Worm (Caenorhabditis elegans) whole organism, L4 larva: ENCODE results near the gene fbxb-38.

Source experiments
- D1046.2 ChIP-seq: fragments of 200-800 bp; sonication (Bioruptor generic); IDR thresholded peaks from 2 replicates; pipeline ENCODE4 v1.3.6; 2022; ENCODE audit warnings: missing genetic modification characterization, missing compliant biosample characterization
- F10B5.3 ChIP-seq: sonication (generic microtip); optimal IDR thresholded peaks from 2 replicates; lab custom pipeline; 2016; ENCODE audit warnings: mild to moderate bottlenecking, missing genetic modification characterization, missing compliant biosample characterization
- aha-1 ChIP-seq: fragments of 150-350 bp; peaks from one replicate; lab custom pipeline; 2014; ENCODE audit warnings: missing biosample characterization, missing genetic modification characterization
- ceh-20 ChIP-seq: fragments of 200-800 bp; sonication (Bioruptor generic); IDR thresholded peaks from 2 replicates; pipeline ENCODE4 v1.3.6; 2022; ENCODE audit warnings: missing genetic modification reagents, missing genetic modification characterization, missing compliant biosample characterization
- ces-1 ChIP-seq: fragments of 150-350 bp; sonication (generic microtip); optimal IDR thresholded peaks from 4 replicates; lab custom pipeline; 2014; ENCODE audit warnings: missing biosample characterization, missing genetic modification reagents, missing genetic modification characterization
- daf-12 ChIP-seq: fragments of 150-350 bp; optimal IDR thresholded peaks from 2 replicates; lab custom pipeline; 2014; ENCODE audit warnings: missing biosample characterization, missing genetic modification reagents, missing genetic modification characterization
- dmd-6 ChIP-seq: fragments of 200-800 bp; sonication (Bioruptor generic); IDR thresholded peaks from 2 replicates; pipeline ENCODE4 v1.3.6; 2022; ENCODE audit warnings: missing genetic modification reagents, missing genetic modification characterization, missing compliant biosample characterization
- gei-8 ChIP-seq: fragments of 200-800 bp; sonication (Bioruptor generic); optimal IDR thresholded peaks from 2 replicates; lab custom pipeline; 2018; ENCODE audit warnings: mild to moderate bottlenecking, missing genetic modification characterization, missing compliant biosample characterization
- hlh-11 ChIP-seq: fragments of 200-800 bp; sonication (Bioruptor generic); optimal IDR thresholded peaks from 2 replicates; lab custom pipeline; 2018; ENCODE audit warnings: mild to moderate bottlenecking, missing genetic modification characterization, missing compliant biosample characterization
- hlh-30 ChIP-seq: sonication (generic microtip); optimal IDR thresholded peaks from 2 replicates; lab custom pipeline; 2017; ENCODE audit warnings: antibody characterized with exemption, mild to moderate bottlenecking, missing genetic modification characterization, missing compliant biosample characterization; ENCODE audit not compliant: insufficient read depth
- hmg-1.1 ChIP-seq: fragments of 200-800 bp; sonication (Bioruptor generic); IDR thresholded peaks from 2 replicates; pipeline ENCODE4 v1.3.6; 2022; ENCODE audit warnings: missing genetic modification reagents, missing genetic modification characterization, missing compliant biosample characterization
- lin-29 ChIP-seq: fragments of 200-800 bp; sonication (Bioruptor generic); IDR thresholded peaks from 2 replicates; pipeline ENCODE4 v1.3.6; 2022; ENCODE audit warnings: missing genetic modification reagents, missing genetic modification characterization, missing compliant biosample characterization
- lsy-2 ChIP-seq, 2 experiments: fragments of 150-350 bp in 1 of 2; sonication (generic microtip) in 1 of 2; optimal IDR thresholded peaks; 2 replicates each; lab custom pipeline; 2014 to 2017; ENCODE audit warnings: missing biosample characterization in 2 of 2, missing genetic modification characterization in 2 of 2
- madf-5 ChIP-seq, 2 experiments: fragments of 200-800 bp; sonication (Bioruptor generic); IDR thresholded peaks; 2 replicates each; pipeline ENCODE4 v1.3.6; 2022; ENCODE audit warnings: missing compliant biosample characterization in 2 of 2, missing genetic modification characterization in 2 of 2
- mdt-29 ChIP-seq: fragments of 200-800 bp; sonication (Bioruptor generic); IDR thresholded peaks from 2 replicates; pipeline ENCODE4 v1.3.6; 2022; ENCODE audit warnings: missing genetic modification reagents, missing genetic modification characterization, missing compliant biosample characterization
- mes-2 ChIP-seq: sonication (generic microtip); optimal IDR thresholded peaks from 2 replicates; lab custom pipeline; 2016; ENCODE audit warnings: missing genotype, mild to moderate bottlenecking, missing genetic modification characterization, missing compliant biosample characterization; ENCODE audit not compliant: poor library complexity, severe bottlenecking
- nhr-102 ChIP-seq: sonication (generic microtip); optimal IDR thresholded peaks from 2 replicates; lab custom pipeline; 2016; ENCODE audit warnings: mild to moderate bottlenecking, missing genetic modification characterization, moderate library complexity, missing compliant biosample characterization
- nhr-41 ChIP-seq: fragments of 200-800 bp; sonication (Bioruptor generic); IDR thresholded peaks from 2 replicates; pipeline ENCODE4 v1.3.6; 2022; ENCODE audit warnings: missing genetic modification reagents, missing genetic modification characterization, missing compliant biosample characterization
- nhr-42 ChIP-seq: fragments of 200-800 bp; sonication (Bioruptor generic); IDR thresholded peaks from 2 replicates; pipeline ENCODE4 v1.3.6; 2022; ENCODE audit warnings: missing genetic modification characterization, missing compliant biosample characterization
- nhr-48 ChIP-seq: sonication (generic microtip); optimal IDR thresholded peaks from 2 replicates; lab custom pipeline; 2016; ENCODE audit warnings: mild to moderate bottlenecking, missing genetic modification characterization, missing compliant biosample characterization
- php-3 ChIP-seq: fragments of 200-800 bp; sonication (Bioruptor generic); IDR thresholded peaks from 2 replicates; pipeline ENCODE4 v1.3.6; 2022; ENCODE audit warnings: missing genetic modification reagents, missing genetic modification characterization, missing compliant biosample characterization
- pqm-1 ChIP-seq: sonication (generic microtip); optimal IDR thresholded peaks from 2 replicates; lab custom pipeline; 2017; ENCODE audit warnings: missing biosample characterization, missing genetic modification characterization
- saeg-2 ChIP-seq: fragments of 200-800 bp; sonication (Bioruptor generic); IDR thresholded peaks from 2 replicates; pipeline ENCODE4 v1.3.6; 2022; ENCODE audit warnings: missing genetic modification reagents, missing genetic modification characterization, missing compliant biosample characterization
- sdz-12 ChIP-seq: fragments of 200-800 bp; sonication (Bioruptor generic); optimal IDR thresholded peaks from 2 replicates; lab custom pipeline; 2018; ENCODE audit warnings: mild to moderate bottlenecking, missing genetic modification characterization, missing compliant biosample characterization
- set-16 ChIP-seq: fragments of 200-800 bp; sonication (Bioruptor generic); IDR thresholded peaks from 2 replicates; pipeline ENCODE4 v1.3.6; 2022; ENCODE audit warnings: missing genetic modification reagents, missing genetic modification characterization, missing compliant biosample characterization
- unc-62 ChIP-seq, 3 experiments: fragments of 150-350 bp in 1 of 3; sonication (generic microtip); optimal IDR thresholded peaks in 2 of 3; peaks in 1 of 3; 1 replicate in 1 of 3; 2 replicates in 2 of 3; lab custom pipeline; 2014 to 2017; ENCODE audit warnings: missing biosample characterization in 3 of 3, missing genetic modification characterization in 3 of 3, missing genetic modification reagents in 3 of 3, missing genotype in 1 of 3
- zag-1 ChIP-seq: fragments of 150-350 bp; optimal IDR thresholded peaks from 2 replicates; lab custom pipeline; 2014; ENCODE audit warnings: missing biosample characterization, missing genetic modification characterization
- zfp-2 ChIP-seq: sonication (generic microtip); optimal IDR thresholded peaks from 2 replicates; lab custom pipeline; 2016; ENCODE audit warnings: mild to moderate bottlenecking, missing genetic modification characterization, missing compliant biosample characterization
- zfp-3 ChIP-seq: fragments of 200-800 bp; sonication (Bioruptor generic); conservative IDR thresholded peaks from 2 replicates; pipeline ENCODE4 v1.3.6; 2022; ENCODE audit warnings: missing genetic modification reagents, missing genetic modification characterization, missing compliant biosample characterization
- ztf-11 ChIP-seq: fragments of 150-350 bp; optimal IDR thresholded peaks from 2 replicates; lab custom pipeline; 2014; ENCODE audit warnings: missing biosample characterization, missing genetic modification characterization

Gene fbxb-38

DNA sequence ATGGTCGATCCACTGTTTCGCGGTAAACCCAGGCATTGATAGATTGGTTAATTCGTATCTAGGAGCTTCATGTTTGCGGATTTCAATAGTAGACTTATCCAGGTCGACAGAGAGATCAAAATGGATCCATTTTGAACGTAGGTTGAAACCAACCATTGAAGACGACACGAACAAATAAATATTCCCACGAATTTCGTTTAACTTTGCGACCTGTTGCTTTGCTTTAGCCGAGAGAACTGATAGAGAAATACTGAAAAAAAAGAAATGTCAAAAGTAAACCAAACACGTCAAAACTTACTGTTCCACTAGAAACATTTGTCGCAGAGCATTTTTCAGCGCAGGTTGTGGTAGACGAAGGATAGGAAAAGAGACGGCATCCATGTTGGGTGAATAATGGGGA is at the start of gene fbxb-38:
Gene fbxb-38 (minus strand): TSS at position 390 of the 400 bp plus-strand sequence.
- TF ChIP-seq unc-62 (GFP tag; optimal IDR thresholded peaks at IDR 0.05 in 1 of 2; lab: Kevin White, UChicago) (peak in 1 of 2 experiments; percentile 91), unc-62 (tag; optimal IDR thresholded peaks at IDR 0.05; lab: Kevin White, UChicago) (no peak), php-3 (no peak)

DNA sequence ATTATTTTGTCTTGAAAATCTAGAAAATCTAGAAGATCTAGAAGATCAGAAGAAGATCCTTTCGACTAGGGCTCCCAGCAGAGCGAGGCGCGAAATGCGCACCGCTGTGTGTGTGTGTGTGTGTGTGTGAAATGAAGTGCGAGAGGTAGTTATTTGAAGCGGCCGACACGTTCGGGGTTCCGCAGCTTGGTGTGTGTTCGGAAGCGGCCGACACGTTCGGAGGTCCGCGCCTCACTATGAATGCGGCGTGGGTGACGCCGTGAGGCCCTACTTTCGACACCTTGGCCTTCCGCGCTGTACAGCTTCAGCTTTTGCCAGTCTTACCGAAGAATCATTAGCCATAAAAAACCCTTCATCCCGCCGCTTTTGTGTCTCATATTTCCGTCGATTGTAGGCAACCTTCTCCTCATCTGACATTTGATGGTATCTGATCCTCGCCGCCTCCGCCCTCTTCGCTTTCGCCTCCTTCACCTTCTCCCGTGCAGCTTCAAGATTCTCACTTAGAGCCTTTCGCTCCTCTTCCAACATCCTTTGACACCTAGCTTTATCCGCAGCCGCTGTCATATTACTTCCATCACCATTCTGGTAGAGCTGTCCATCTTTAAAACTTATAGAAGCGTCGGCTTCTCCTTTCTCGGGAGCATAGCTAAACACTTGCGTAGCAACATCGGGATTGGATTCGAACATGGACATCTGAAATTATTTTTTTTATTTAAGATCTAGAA is 48.5 kb upstream of the fbxb-38 start:
- peak in 1 of 2 experiments; percentile 90 for TF ChIP-seq unc-62 (GFP tag; optimal IDR thresholded peaks at IDR 0.05 in 1 of 2; lab: Kevin White, UChicago)
- no peak for TF ChIP-seq unc-62 (tag; optimal IDR thresholded peaks at IDR 0.05; lab: Kevin White, UChicago)
- no peak for TF ChIP-seq nhr-41 (GFP tag; lab: Robert Waterston, UW)
- no peak for TF ChIP-seq nhr-102 (tag; lab: Kevin White, UChicago)
- TF ChIP-seq ztf-11 (tag; lab: Kevin White, UChicago): no peak
- no peak for TF ChIP-seq mes-2 (tag; lab: Kevin White, UChicago)
- TF ChIP-seq mdt-29: no peak
- TF ChIP-seq dmd-6 (GFP tag; lab: Robert Waterston, UW): no peak
- no peak for TF ChIP-seq zfp-3 (GFP tag; lab: Robert Waterston, UW)
- TF ChIP-seq hlh-30: no peak
- TF ChIP-seq aha-1: peak; percentile 96
- peak; percentile 53; the same call in 1 of the 2 replicates for TF ChIP-seq set-16 (GFP tag; lab: Robert Waterston, UW)
- TF ChIP-seq zag-1 (tag; lab: Kevin White, UChicago): no peak
- TF ChIP-seq, all 104 proteins: peak for 3

DNA sequence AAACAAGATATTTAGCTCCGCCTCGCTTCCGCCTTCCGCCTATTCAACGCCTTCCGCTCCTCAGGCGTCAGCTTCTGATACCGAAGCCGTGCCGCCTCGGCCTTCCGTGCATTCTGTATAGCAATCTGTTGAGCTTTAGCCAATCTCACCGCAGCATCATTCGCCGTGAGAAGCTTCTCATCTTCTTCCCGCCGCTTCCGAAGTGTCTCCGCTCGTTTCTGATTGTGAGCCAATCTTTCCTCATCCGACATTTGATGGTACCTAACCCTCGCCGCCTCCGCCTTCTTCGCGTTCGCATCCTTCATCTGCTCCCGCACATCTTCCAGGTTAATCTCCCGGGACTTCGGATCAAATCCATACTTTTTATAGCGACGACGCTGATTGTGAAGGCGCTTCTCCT is 46.9 kb upstream of the fbxb-38 start:
- TF ChIP-seq sdz-12: no peak
- no peak for TF ChIP-seq daf-12 (tag; lab: Kevin White, UChicago)
- TF ChIP-seq gei-8 (GFP tag; lab: Kevin White, UChicago): no peak
- TF ChIP-seq madf-5 (GFP tag; IDR thresholded peaks at IDR 0.05; lab: Robert Waterston, UW): no peak
- no peak for TF ChIP-seq zfp-2
- TF ChIP-seq set-16 (GFP tag; lab: Robert Waterston, UW): peak; percentile 52; the same call in 1 of the 2 replicates
- no peak for TF ChIP-seq ceh-20 (GFP tag; lab: Robert Waterston, UW)

DNA sequence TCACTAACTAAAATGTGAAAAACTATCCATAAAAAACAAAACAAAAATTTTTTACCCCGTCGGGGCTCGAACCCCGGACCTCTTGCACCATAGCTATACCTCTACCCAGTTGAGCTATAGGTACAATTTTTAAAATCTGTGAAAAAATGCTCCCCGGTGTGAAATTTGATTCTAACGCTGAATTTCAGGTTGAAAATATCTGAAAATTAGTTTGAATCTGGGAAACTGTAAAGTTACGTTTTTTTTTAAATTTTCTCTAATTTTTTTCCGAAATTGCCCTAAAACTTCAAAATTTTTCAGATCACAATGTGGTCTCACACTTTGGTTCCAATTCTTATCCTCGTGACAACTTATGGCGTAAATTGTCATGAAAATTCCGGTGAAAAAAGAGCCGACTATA is 39.2 kb upstream of the fbxb-38 start, which contains the start of gene Y59C2A.1:
Gene Y59C2A.1 (plus strand): TSS at position 301 of the 400 bp plus-strand sequence.
- TF ChIP-seq hmg-1.1 (GFP tag; lab: Robert Waterston, UW) (no peak), zfp-3 (GFP tag; lab: Robert Waterston, UW) (no peak), ces-1 (GFP tag; lab: Kevin White, UChicago) (no peak), lsy-2 (tag; optimal IDR thresholded peaks at IDR 0.05; lab: Kevin White, UChicago) (no peak), hlh-11 (no peak), pqm-1 (tag; lab: Kevin White, UChicago) (no peak), sdz-12 (no peak), lin-29 (GFP tag; lab: Robert Waterston, UW) (no peak), nhr-42 (GFP tag; lab: Robert Waterston, UW) (no peak), saeg-2 (GFP tag; lab: Robert Waterston, UW) (no peak), php-3 (no peak), unc-62 (GFP tag; optimal IDR thresholded peaks at IDR 0.05 in 1 of 2; lab: Kevin White, UChicago) (no peak), unc-62 (tag; optimal IDR thresholded peaks at IDR 0.05; lab: Kevin White, UChicago) (no peak), nhr-48 (no peak), D1046.2 (no peak), F10B5.3 (tag; lab: Kevin White, UChicago) (no peak)
